Fruit fly (Drosophila melanogaster) whole organism, adult: ENCODE data around the gene CG45603.

Experiments
- CG11617 ChIP-seq: fragments of 200-800 bp; sonication (Bioruptor generic); optimal IDR thresholded peaks from 2 replicates; lab custom pipeline; 2017; ENCODE audit warnings: mild to moderate bottlenecking, missing biosample characterization, missing genetic modification reagents, missing genetic modification characterization
- CG12768 ChIP-seq: fragments of 200-800 bp; sonication (Bioruptor generic); optimal IDR thresholded peaks from 2 replicates; lab custom pipeline; 2017; ENCODE audit warnings: missing biosample characterization, missing genetic modification characterization, mild to moderate bottlenecking, moderate library complexity, missing genetic modification reagents
- CG14711 ChIP-seq: fragments of 200-800 bp; sonication (Bioruptor generic); optimal IDR thresholded peaks from 2 replicates; lab custom pipeline; 2018; ENCODE audit warnings: missing biosample characterization, mild to moderate bottlenecking, missing genetic modification characterization, moderate library complexity
- CG1620 ChIP-seq: fragments of 200-800 bp; sonication (Bioruptor generic); optimal IDR thresholded peaks from 2 replicates; lab custom pipeline; 2016; ENCODE audit warnings: missing biosample characterization, missing genetic modification characterization
- CG33017 ChIP-seq: fragments of 200-800 bp; sonication (Bioruptor generic); optimal IDR thresholded peaks from 2 replicates; lab custom pipeline; 2018; ENCODE audit warnings: missing biosample characterization, mild to moderate bottlenecking, missing genetic modification characterization, moderate library complexity
- CG5204 ChIP-seq: fragments of 200-800 bp; sonication (Bioruptor generic); optimal IDR thresholded peaks from 2 replicates; lab custom pipeline; 2016; ENCODE audit warnings: missing biosample characterization, missing genetic modification characterization
- CG7045 ChIP-seq: fragments of 200-800 bp; sonication (Bioruptor generic); optimal IDR thresholded peaks from 2 replicates; lab custom pipeline; 2017; ENCODE audit warnings: missing biosample characterization, mild to moderate bottlenecking, missing genetic modification characterization
- CG7101 ChIP-seq: fragments of 200-800 bp; sonication (Bioruptor generic); optimal IDR thresholded peaks from 2 replicates; lab custom pipeline; 2018; ENCODE audit warnings: missing biosample characterization, mild to moderate bottlenecking, missing genetic modification characterization, moderate library complexity
- Clk ChIP-seq: fragments of 200-800 bp; sonication (Bioruptor generic); optimal IDR thresholded peaks from 2 replicates; lab custom pipeline; 2017; ENCODE audit warnings: missing biosample characterization, missing genetic modification characterization
- Crg-1 ChIP-seq: fragments of 200-800 bp; sonication (Bioruptor generic); optimal IDR thresholded peaks from 2 replicates; lab custom pipeline; 2016; ENCODE audit warnings: missing biosample characterization, missing genetic modification characterization
- Hr96 ChIP-seq: fragments of 200-800 bp; sonication (Bioruptor generic); optimal IDR thresholded peaks from 2 replicates; lab custom pipeline; 2016; ENCODE audit warnings: missing biosample characterization, missing genetic modification characterization
- Mnt ChIP-seq: fragments of 200-800 bp; sonication (Bioruptor generic); optimal IDR thresholded peaks from 2 replicates; lab custom pipeline; 2016; ENCODE audit warnings: missing biosample characterization, mild to moderate bottlenecking, missing genetic modification characterization
- bab1 ChIP-seq: fragments of 200-800 bp; sonication (Bioruptor generic); optimal IDR thresholded peaks from 3 replicates; lab custom pipeline; 2019; ENCODE audit warnings: missing biosample characterization, mild to moderate bottlenecking, missing genetic modification characterization, moderate library complexity
- cic ChIP-seq: fragments of 200-800 bp; sonication (Bioruptor generic); optimal IDR thresholded peaks from 2 replicates; lab custom pipeline; 2017; ENCODE audit warnings: missing biosample characterization, mild to moderate bottlenecking, missing genetic modification characterization, moderate library complexity
- cnc ChIP-seq, 2 experiments: fragments of >200 bp; optimal IDR thresholded peaks; 2 replicates each; lab custom pipeline; 2017
- kay ChIP-seq: fragments of 200-800 bp; sonication (Bioruptor generic); peaks from one replicate; lab custom pipeline; 2016; ENCODE audit warnings: missing biosample characterization, missing genetic modification characterization, borderline replicate concordance
- ovo ChIP-seq: fragments of 200-800 bp; sonication (Bioruptor generic); optimal IDR thresholded peaks from 2 replicates; lab custom pipeline; 2016; ENCODE audit warnings: missing biosample characterization, missing genetic modification characterization
- pad ChIP-seq: fragments of 200-800 bp; sonication (Bioruptor generic); optimal IDR thresholded peaks from 3 replicates; lab custom pipeline; 2017; ENCODE audit warnings: missing biosample characterization, missing genetic modification characterization, mild to moderate bottlenecking, moderate library complexity, missing genetic modification reagents
- tj ChIP-seq: fragments of 200-800 bp; sonication (Bioruptor generic); optimal IDR thresholded peaks from 3 replicates; lab custom pipeline; 2017; ENCODE audit warnings: missing biosample characterization, mild to moderate bottlenecking, missing genetic modification characterization, moderate library complexity
- toe ChIP-seq: fragments of 200-800 bp; sonication (Bioruptor generic); optimal IDR thresholded peaks from 2 replicates; lab custom pipeline; 2016; ENCODE audit warnings: missing biosample characterization, missing genetic modification characterization

CG45603 gene

dm6 chrX:12241032-12241431 lies 33.4 kb upstream of the CG45603 start:
- TF ChIP-seq CG7045 (GFP tag; lab: Kevin White, UChicago) (no peak), Clk (no peak), bab1 (peak; percentile 73), CG1620 (no peak), cnc (optimal IDR thresholded peaks at IDR 0.05; lab: Kevin White, UChicago) (no peak)

dm6 chrX:12242375-12242774 lies 32.1 kb upstream of the CG45603 start:
- TF ChIP-seq tj (GFP tag; lab: Kevin White, UChicago) (no peak), CG1620 (no peak), Clk (no peak), CG11617 (GFP tag; lab: Kevin White, UChicago) (no peak), cnc (optimal IDR thresholded peaks at IDR 0.05; lab: Kevin White, UChicago) (no peak), CG5204 (no peak), ovo (GFP tag; lab: Kevin White, UChicago) (no peak), kay (GFP tag; lab: Kevin White, UChicago) (no peak), CG12768 (GFP tag; lab: Kevin White, UChicago) (no peak), CG33017 (tag; lab: Kevin White, UChicago) (no peak), CG7101 (tag; lab: Kevin White, UChicago) (no peak), toe (no peak), Crg-1 (no peak), CG14711 (no peak), bab1 (no peak), Hr96 (no peak)

dm6 chrX:12245622-12246021 lies 28.8 kb upstream of the CG45603 start:
- TF ChIP-seq CG5204 (no peak), CG12768 (GFP tag; lab: Kevin White, UChicago) (no peak), Crg-1 (no peak), CG1620 (no peak), CG33017 (tag; lab: Kevin White, UChicago) (no peak), Hr96 (no peak), kay (GFP tag; lab: Kevin White, UChicago) (no peak), toe (no peak), CG11617 (GFP tag; lab: Kevin White, UChicago) (no peak), bab1 (no peak), cnc (optimal IDR thresholded peaks at IDR 0.05; lab: Kevin White, UChicago) (no peak), tj (GFP tag; lab: Kevin White, UChicago) (no peak), CG14711 (no peak), CG7045 (GFP tag; lab: Kevin White, UChicago) (no peak), pad (GFP tag; lab: Kevin White, UChicago) (no peak), CG7101 (tag; lab: Kevin White, UChicago) (no peak), Clk (no peak), cic (no peak), Mnt (GFP tag; lab: Kevin White, UChicago) (no peak)

dm6 chrX:12246285-12246684 lies 28.1 kb upstream of the CG45603 start:
- TF ChIP-seq pad (GFP tag; lab: Kevin White, UChicago) (no peak), cic (no peak), ovo (GFP tag; lab: Kevin White, UChicago) (no peak), CG14711 (no peak), CG7101 (tag; lab: Kevin White, UChicago) (no peak), kay (GFP tag; lab: Kevin White, UChicago) (no peak), CG11617 (GFP tag; lab: Kevin White, UChicago) (no peak), bab1 (no peak), cnc (optimal IDR thresholded peaks at IDR 0.05; lab: Kevin White, UChicago) (no peak), CG5204 (no peak), Clk (no peak), Crg-1 (no peak), CG1620 (no peak), tj (GFP tag; lab: Kevin White, UChicago) (no peak)

DNA sequence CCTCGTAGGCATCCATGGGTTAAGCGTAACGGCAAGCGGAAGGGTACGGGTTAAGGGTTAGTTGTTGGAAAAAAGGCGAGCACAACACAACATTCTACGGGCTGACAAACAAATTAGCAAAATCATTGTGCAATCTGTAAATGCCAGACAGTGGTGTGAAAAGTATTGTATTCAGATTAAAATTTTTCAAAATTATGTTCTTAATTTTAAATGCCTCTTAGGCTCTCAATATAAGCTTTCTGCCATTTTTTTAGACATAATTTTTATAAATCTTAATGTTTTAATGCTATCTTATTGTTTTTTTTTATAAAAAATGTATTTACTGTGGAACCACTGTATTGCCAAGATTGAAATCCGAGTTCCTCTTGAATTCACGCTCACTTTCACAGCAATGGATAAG lies 26.4 kb upstream of the CG45603 start:
- TF ChIP-seq Crg-1 (no peak), Clk (no peak), ovo (GFP tag; lab: Kevin White, UChicago) (no peak), CG33017 (tag; lab: Kevin White, UChicago) (no peak), toe (no peak), CG1620 (no peak), cnc (optimal IDR thresholded peaks at IDR 0.05; lab: Kevin White, UChicago) (no peak), CG7101 (tag; lab: Kevin White, UChicago) (no peak), tj (GFP tag; lab: Kevin White, UChicago) (no peak), CG14711 (no peak), CG5204 (no peak), CG7045 (GFP tag; lab: Kevin White, UChicago) (no peak), cic (no peak), CG12768 (GFP tag; lab: Kevin White, UChicago) (no peak), pad (GFP tag; lab: Kevin White, UChicago) (no peak), Mnt (GFP tag; lab: Kevin White, UChicago) (no peak), kay (GFP tag; lab: Kevin White, UChicago) (no peak)

DNA sequence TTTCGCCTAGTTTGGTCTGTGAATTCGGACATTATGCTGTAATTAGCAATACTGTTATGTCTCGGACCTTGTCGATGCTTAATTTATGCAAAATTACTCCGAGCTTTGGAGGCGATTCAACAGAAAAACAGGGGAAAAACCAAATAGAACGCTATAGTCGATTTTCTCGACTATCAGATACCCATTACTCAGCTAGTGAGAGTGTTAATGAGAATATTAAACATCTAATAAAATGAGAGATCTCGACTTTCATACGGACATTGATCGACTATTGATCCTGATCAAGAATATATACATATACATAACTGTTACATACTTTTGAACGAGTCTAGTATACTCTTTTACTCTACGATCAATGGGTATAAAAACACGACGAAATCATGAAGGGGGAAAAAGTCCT lies 25.6 kb upstream of the CG45603 start:
- TF ChIP-seq CG7045 (GFP tag; lab: Kevin White, UChicago) (no peak), CG11617 (GFP tag; lab: Kevin White, UChicago) (no peak), Crg-1 (no peak), kay (GFP tag; lab: Kevin White, UChicago) (no peak), toe (no peak), CG7101 (tag; lab: Kevin White, UChicago) (no peak), cnc (optimal IDR thresholded peaks at IDR 0.05; lab: Kevin White, UChicago) (no peak), Mnt (GFP tag; lab: Kevin White, UChicago) (no peak), CG5204 (no peak), Hr96 (no peak), cic (no peak), CG14711 (no peak), CG33017 (tag; lab: Kevin White, UChicago) (no peak)

DNA sequence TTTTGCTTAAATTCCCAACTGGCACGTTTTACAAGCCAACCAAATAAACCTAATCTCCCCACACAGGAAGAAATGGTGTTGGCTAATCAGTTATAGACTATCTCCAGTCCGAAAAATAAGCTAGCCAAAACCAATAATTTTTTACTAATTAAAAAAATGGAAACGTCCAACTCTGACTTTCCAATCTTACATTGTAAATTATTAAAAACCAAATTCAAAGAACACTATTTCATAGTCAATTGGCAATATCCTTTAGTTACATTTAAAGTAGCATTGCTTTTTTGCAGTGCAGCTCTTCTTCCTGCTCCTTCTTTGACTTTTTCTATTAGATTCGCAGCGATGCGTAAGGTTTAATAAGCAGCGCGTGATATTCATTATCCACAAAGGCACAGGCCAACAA lies 15.5 kb upstream of the CG45603 start:
- TF ChIP-seq ovo (GFP tag; lab: Kevin White, UChicago) (no peak), Mnt (GFP tag; lab: Kevin White, UChicago) (no peak), pad (GFP tag; lab: Kevin White, UChicago) (no peak), CG5204 (no peak), toe (no peak), cic (no peak)
